Worm (Caenorhabditis elegans): Measurements from ENCODE around the gene F19B2.5.

- TF ChIP-seq rpc-1 (optimal IDR thresholded peaks at IDR 0.05) (no peak), rpc-1 (tag; optimal IDR thresholded peaks at IDR 0.05) (no peak), ama-1 (optimal IDR thresholded peaks at IDR 0.05) (no peak), ama-1 (GFP tag; optimal IDR thresholded peaks at IDR 0.05) (no peak), sptf-2 (GFP tag; optimal IDR thresholded peaks at IDR 0.05) (no peak), F23B12.7 (tag; optimal IDR thresholded peaks at IDR 0.05; ENCODE audit: insufficient read depth) (no peak), egrh-3 (GFP tag; IDR thresholded peaks at IDR 0.05) (no peak), F49E8.2 (tag; optimal IDR thresholded peaks at IDR 0.05; ENCODE audit: insufficient read depth) (no peak), nhr-90 (tag; optimal IDR thresholded peaks at IDR 0.05) (no peak), hlh-26 (GFP tag; conservative IDR thresholded peaks at IDR 0.05) (no peak), pha-4 (tag; optimal IDR thresholded peaks at IDR 0.05) (no peak), T26A5.8 (tag; optimal IDR thresholded peaks at IDR 0.05) (no peak)
These were observed 48.6 kb upstream of the F19B2.5 start, which contains the start of gene Y113G7B.12 for ce11 chrV:20212584-20212983.
